Worm (Caenorhabditis elegans) whole organism, midembryonic: Measurements from ENCODE around the gene fbxa-83.
"Not testable (repeated sequence)": the region's sequence is repeated elsewhere in the genome, so short reads cannot be mapped to it uniquely, and the experiment has no call there.

ENCODE experiments used
- T22C8.4 ChIP-seq: fragments of 200-800 bp; sonication (Bioruptor generic); IDR thresholded peaks from 2 replicates; pipeline ENCODE4 v1.3.6; 2022; ENCODE audit warnings: missing genetic modification characterization, missing compliant biosample characterization
- cog-1 ChIP-seq: sonication (generic microtip); optimal IDR thresholded peaks from 2 replicates; lab custom pipeline; 2016; ENCODE audit warnings: missing genetic modification characterization, missing compliant biosample characterization
- flt-1 ChIP-seq: fragments of 200-800 bp; sonication (Bioruptor generic); IDR thresholded peaks from 2 replicates; pipeline ENCODE4 v1.3.6; 2022; ENCODE audit warnings: missing genetic modification characterization, missing compliant biosample characterization
- klf-2 ChIP-seq: fragments of 200-800 bp; sonication (Bioruptor generic); conservative IDR thresholded peaks from 2 replicates; pipeline ENCODE4 v1.3.6; 2022; ENCODE audit warnings: missing genetic modification reagents, missing genetic modification characterization, missing compliant biosample characterization
- med-1 ChIP-seq: sonication (generic microtip); optimal IDR thresholded peaks from 2 replicates; lab custom pipeline; 2017; ENCODE audit warnings: missing genetic modification characterization, mild to moderate bottlenecking, missing compliant biosample characterization, antibody characterized with exemption, missing genetic modification reagents; ENCODE audit not compliant: insufficient read depth
- ref-1 ChIP-seq: fragments of 200-800 bp; sonication (Bioruptor generic); conservative IDR thresholded peaks from 2 replicates; pipeline ENCODE4 v1.3.6; 2022; ENCODE audit warnings: missing genetic modification reagents, missing genetic modification characterization, missing compliant biosample characterization
- tab-1 ChIP-seq: fragments of 200-800 bp; sonication (Bioruptor generic); IDR thresholded peaks from 2 replicates; pipeline ENCODE4 v1.3.6; 2022; ENCODE audit warnings: missing genetic modification characterization, missing compliant biosample characterization
- ztf-23 ChIP-seq: fragments of 200-800 bp; sonication (Bioruptor generic); IDR thresholded peaks from 2 replicates; pipeline ENCODE4 v1.3.6; 2022; ENCODE audit warnings: missing genetic modification reagents, missing genetic modification characterization, missing compliant biosample characterization
- ztf-29 ChIP-seq: fragments of 200-800 bp; sonication (Bioruptor generic); IDR thresholded peaks from 2 replicates; pipeline ENCODE4 v1.3.6; 2022; ENCODE audit warnings: missing genetic modification reagents, missing genetic modification characterization, missing compliant biosample characterization

fbxa-83 gene

ce11 chrIV:14326283-14326682 is at the start of gene fbxa-83:
fbxa-83 (minus strand) TSS chrIV:14326383.
- TF ChIP-seq ztf-29 (GFP tag; lab: Robert Waterston, UW) (no peak), T22C8.4 (GFP tag; lab: Robert Waterston, UW) (no peak), ref-1 (GFP tag; lab: Robert Waterston, UW) (no peak), cog-1 (tag; lab: Kevin White, UChicago) (no peak), flt-1 (GFP tag; lab: Robert Waterston, UW) (no peak), med-1 (GFP tag; lab: Kevin White, UChicago) (no peak), klf-2 (GFP tag; lab: Robert Waterston, UW) (no peak)

ce11 chrIV:14373814-14374213 is 47.6 kb upstream of the fbxa-83 start, which contains the start of gene Y67A10A.7:
Y67A10A.7 (plus strand) TSS chrIV:14374114.
- TF ChIP-seq ref-1, klf-2, ztf-23 (GFP tag; lab: Robert Waterston, UW): not testable (repeated sequence)

ce11 chrIV:14371639-14372038 is 45.5 kb upstream of the fbxa-83 start:
- TF ChIP-seq med-1 (GFP tag; lab: Kevin White, UChicago) = no peak
- TF ChIP-seq klf-2 (GFP tag; lab: Robert Waterston, UW) = 0 out of 2 replicates have a peak, but pooled peaks have one; percentile 17
- no peak for TF ChIP-seq flt-1 (GFP tag; lab: Robert Waterston, UW)

- TF ChIP-seq tab-1 (GFP tag; lab: Robert Waterston, UW) = no peak
- TF ChIP-seq klf-2 (GFP tag; lab: Robert Waterston, UW) = no peak
- no peak for TF ChIP-seq T22C8.4 (GFP tag; lab: Robert Waterston, UW)
- TF ChIP-seq ztf-29 (GFP tag; lab: Robert Waterston, UW) = no peak
- no peak for TF ChIP-seq med-1 (GFP tag; lab: Kevin White, UChicago)
- TF ChIP-seq flt-1 (GFP tag; lab: Robert Waterston, UW) = no peak
- no peak for TF ChIP-seq cog-1 (tag; lab: Kevin White, UChicago)
- no peak for TF ChIP-seq ref-1 (GFP tag; lab: Robert Waterston, UW)
- no peak for TF ChIP-seq ztf-23 (GFP tag; lab: Robert Waterston, UW)
Measured at ce11 chrIV:14365837-14366378, 39.7 kb upstream of the fbxa-83 start.

- TF ChIP-seq ref-1 (GFP tag; lab: Robert Waterston, UW) (no peak), flt-1 (GFP tag; lab: Robert Waterston, UW) (no peak), tab-1 (GFP tag; lab: Robert Waterston, UW) (no peak), cog-1 (tag; lab: Kevin White, UChicago) (no peak), ztf-29 (GFP tag; lab: Robert Waterston, UW) (no peak), klf-2 (GFP tag; lab: Robert Waterston, UW) (no peak), med-1 (GFP tag; lab: Kevin White, UChicago) (no peak), ztf-23 (GFP tag; lab: Robert Waterston, UW) (no peak), T22C8.4 (GFP tag; lab: Robert Waterston, UW) (no peak)
Measured at ce11 chrIV:14361189-14361588, 35.0 kb upstream of the fbxa-83 start, which contains the start of gene ssu-2. ssu-2 (plus strand) TSS chrIV:14361247.

- TF ChIP-seq flt-1 (GFP tag; lab: Robert Waterston, UW) = no peak
- peak; percentile 56 for TF ChIP-seq cog-1 (tag; lab: Kevin White, UChicago)
Measured at ce11 chrIV:14356120-14356519, 29.9 kb upstream of the fbxa-83 start.

ce11 chrIV:14350651-14351050 is 24.5 kb upstream of the fbxa-83 start, which contains the start of gene oac-56:
oac-56 (minus strand) TSS chrIV:14350751.
- TF ChIP-seq ztf-29 (GFP tag; lab: Robert Waterston, UW) = no peak
- no peak for TF ChIP-seq flt-1 (GFP tag; lab: Robert Waterston, UW)
- TF ChIP-seq ref-1 (GFP tag; lab: Robert Waterston, UW) = no peak
- no peak for TF ChIP-seq klf-2 (GFP tag; lab: Robert Waterston, UW)
- no peak for TF ChIP-seq tab-1 (GFP tag; lab: Robert Waterston, UW)

ce11 chrIV:14343756-14344155 is 17.6 kb upstream of the fbxa-83 start, which contains the start of gene srlf-28:
srlf-28 (minus strand) TSS chrIV:14343856.
- TF ChIP-seq tab-1 (GFP tag; lab: Robert Waterston, UW) = no peak
- no peak for TF ChIP-seq cog-1 (tag; lab: Kevin White, UChicago)
- no peak for TF ChIP-seq klf-2 (GFP tag; lab: Robert Waterston, UW)
- no peak for TF ChIP-seq ztf-23 (GFP tag; lab: Robert Waterston, UW)
- no peak for TF ChIP-seq flt-1 (GFP tag; lab: Robert Waterston, UW)
- no peak for TF ChIP-seq T22C8.4 (GFP tag; lab: Robert Waterston, UW)
- no peak for TF ChIP-seq ref-1 (GFP tag; lab: Robert Waterston, UW)
- TF ChIP-seq med-1 (GFP tag; lab: Kevin White, UChicago) = no peak
- TF ChIP-seq ztf-29 (GFP tag; lab: Robert Waterston, UW) = no peak

ce11 chrIV:14339657-14340056 is 13.5 kb upstream of the fbxa-83 start, which contains the start of gene Y67A10A.11:
Y67A10A.11 (plus strand) TSS chrIV:14339957.
- no peak for TF ChIP-seq cog-1 (tag; lab: Kevin White, UChicago)
- TF ChIP-seq ztf-29 (GFP tag; lab: Robert Waterston, UW) = no peak
- no peak for TF ChIP-seq ref-1 (GFP tag; lab: Robert Waterston, UW)
- TF ChIP-seq T22C8.4 (GFP tag; lab: Robert Waterston, UW) = no peak
- TF ChIP-seq flt-1 (GFP tag; lab: Robert Waterston, UW) = no peak
- no peak for TF ChIP-seq med-1 (GFP tag; lab: Kevin White, UChicago)
- no peak for TF ChIP-seq ztf-23 (GFP tag; lab: Robert Waterston, UW)
- no peak for TF ChIP-seq klf-2 (GFP tag; lab: Robert Waterston, UW)
- no peak for TF ChIP-seq tab-1 (GFP tag; lab: Robert Waterston, UW)
